Worm (Caenorhabditis elegans): ENCODE measurements around the gene bcf-1.

The bcf-1 gene

DNA sequence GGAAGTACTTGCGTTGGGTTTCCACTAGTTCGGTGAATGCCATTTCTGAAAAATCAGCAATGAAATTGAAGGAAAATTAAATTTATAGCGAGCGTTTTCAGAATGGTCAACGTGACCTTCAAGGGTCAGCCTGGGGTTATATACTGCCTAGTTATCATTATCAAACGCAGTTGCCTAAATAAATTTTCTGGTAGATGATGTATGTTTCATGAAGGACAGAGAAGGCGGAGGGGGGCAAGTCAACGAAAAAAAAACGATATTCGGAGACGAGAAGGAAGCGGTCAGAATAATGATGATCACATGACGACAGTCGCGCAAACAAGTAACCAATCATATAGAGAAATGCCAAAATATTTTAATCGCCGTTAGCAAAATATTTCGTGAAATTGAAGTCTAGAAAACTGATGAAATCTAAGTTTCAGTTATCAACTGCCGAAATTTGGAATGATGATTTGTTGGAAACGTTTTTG lies 21.3 kb upstream of the bcf-1 start, which contains the start of gene alh-4:
alh-4 (minus strand) TSS at position 51 of the 470 bp plus-strand sequence.
- TF ChIP-seq nhr-23 (tag; optimal IDR thresholded peaks at IDR 0.05) (no peak), nhr-129 (tag; optimal IDR thresholded peaks at IDR 0.05) (peak; percentile 16), nhr-10 (tag; optimal IDR thresholded peaks at IDR 0.05) (no peak), sma-3 (GFP tag; optimal IDR thresholded peaks at IDR 0.05) (peak; percentile 61), nhr-6 (tag; optimal IDR thresholded peaks at IDR 0.05) (no peak), snpc-4 (tag; optimal IDR thresholded peaks at IDR 0.05) (no peak), unc-39 (tag; optimal IDR thresholded peaks at IDR 0.05) (no peak), ceh-16 (tag; optimal IDR thresholded peaks at IDR 0.05) (no peak), lin-11 (tag; optimal IDR thresholded peaks at IDR 0.05) (no peak), blmp-1 (tag; optimal IDR thresholded peaks at IDR 0.05; ENCODE audit: insufficient read depth) (peak; percentile 3), crh-2 (tag; optimal IDR thresholded peaks at IDR 0.05) (no peak), ztf-1 (GFP tag; conservative IDR thresholded peaks at IDR 0.05) (no peak), unc-55 (GFP tag; optimal IDR thresholded peaks at IDR 0.05) (no peak), elt-3 (tag; optimal IDR thresholded peaks at IDR 0.05) (no peak), elt-1 (tag; optimal IDR thresholded peaks at IDR 0.05) (no peak), aly-2 (tag; optimal IDR thresholded peaks at IDR 0.05) (no peak), nhr-25 (tag; optimal IDR thresholded peaks at IDR 0.05) (peak; percentile 66), mab-5 (tag; optimal IDR thresholded peaks at IDR 0.05) (no peak), gmeb-1 (tag; optimal IDR thresholded peaks at IDR 0.05) (peak; percentile 19), nhr-12 (tag; optimal IDR thresholded peaks at IDR 0.05) (no peak), sma-9 (GFP tag; optimal IDR thresholded peaks at IDR 0.05) (peak; percentile 21), sma-9 (tag; optimal IDR thresholded peaks at IDR 0.05) (no peak), nhr-21 (tag; optimal IDR thresholded peaks at IDR 0.05) (peak; percentile 6)

DNA sequence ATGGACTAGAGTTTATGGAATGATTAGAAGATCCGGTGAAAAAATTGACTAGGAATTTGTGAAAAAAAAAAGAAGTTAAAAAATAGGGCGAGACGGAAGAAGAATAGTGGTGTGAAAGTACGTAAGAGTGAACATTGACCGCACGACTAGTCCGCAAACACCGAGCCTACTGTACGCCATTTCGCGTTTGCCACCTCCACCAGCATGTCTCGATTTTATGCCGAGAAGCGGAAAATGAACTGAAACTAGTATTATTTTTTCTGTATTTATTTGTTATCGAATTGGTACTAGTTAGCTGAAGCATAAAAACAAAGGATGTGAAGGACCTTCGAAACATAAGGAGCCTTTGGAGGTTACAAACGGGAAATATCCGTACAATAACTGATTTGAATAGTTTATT lies 18.9 kb upstream of the bcf-1 start:
- TF ChIP-seq elt-1 (tag; optimal IDR thresholded peaks at IDR 0.05): no peak
- peak; percentile 65 for TF ChIP-seq F13H6.1 (tag; optimal IDR thresholded peaks at IDR 0.05)
- TF ChIP-seq Y55F3AM.14 (GFP tag; optimal IDR thresholded peaks at IDR 0.05): no peak
- no peak for TF ChIP-seq ztf-1 (GFP tag; conservative IDR thresholded peaks at IDR 0.05)
- no peak for TF ChIP-seq nhr-12 (tag; optimal IDR thresholded peaks at IDR 0.05)
- no peak for TF ChIP-seq ceh-16 (tag; optimal IDR thresholded peaks at IDR 0.05)
- no peak for TF ChIP-seq ceh-82 (tag; optimal IDR thresholded peaks at IDR 0.05)
- peak; percentile 53 for TF ChIP-seq crh-2 (tag; optimal IDR thresholded peaks at IDR 0.05)
- peak; percentile 4 for TF ChIP-seq nhr-6 (tag; optimal IDR thresholded peaks at IDR 0.05)
- peak; percentile 30 for TF ChIP-seq sma-3 (GFP tag; optimal IDR thresholded peaks at IDR 0.05)
- TF ChIP-seq unc-62 (GFP tag; optimal IDR thresholded peaks at IDR 0.05): no peak
- no peak for TF ChIP-seq nhr-10 (tag; optimal IDR thresholded peaks at IDR 0.05)
- TF ChIP-seq lin-39 (tag; optimal IDR thresholded peaks at IDR 0.05): no peak
- peak; percentile 10 for TF ChIP-seq sma-9 (GFP tag; optimal IDR thresholded peaks at IDR 0.05)
- TF ChIP-seq sma-9 (tag; optimal IDR thresholded peaks at IDR 0.05): no peak
- no peak for TF ChIP-seq nhr-11 (tag; optimal IDR thresholded peaks at IDR 0.05)
- no peak for TF ChIP-seq mdl-1 (tag; optimal IDR thresholded peaks at IDR 0.05)
- no peak for TF ChIP-seq aly-2 (tag; optimal IDR thresholded peaks at IDR 0.05)
- no peak for TF ChIP-seq nhr-23 (tag; optimal IDR thresholded peaks at IDR 0.05)
- TF ChIP-seq unc-39 (tag; optimal IDR thresholded peaks at IDR 0.05): no peak
- TF ChIP-seq C34F6.9 (tag; optimal IDR thresholded peaks at IDR 0.05): peak; percentile 57
- no peak for TF ChIP-seq nhr-237 (tag; optimal IDR thresholded peaks at IDR 0.05)
- TF ChIP-seq fos-1 (tag; optimal IDR thresholded peaks at IDR 0.05): peak; percentile 32
- TF ChIP-seq snpc-4 (tag; optimal IDR thresholded peaks at IDR 0.05): no peak
- TF ChIP-seq nhr-77 (tag; optimal IDR thresholded peaks at IDR 0.05): no peak
- no peak for TF ChIP-seq zag-1 (tag; optimal IDR thresholded peaks at IDR 0.05)
- no peak for TF ChIP-seq blmp-1 (tag; optimal IDR thresholded peaks at IDR 0.05; ENCODE audit: insufficient read depth)
- TF ChIP-seq nhr-21 (tag; optimal IDR thresholded peaks at IDR 0.05): peak; percentile 22
- no peak for TF ChIP-seq ZK546.5 (tag; optimal IDR thresholded peaks at IDR 0.05)
- TF ChIP-seq egl-27 (tag; optimal IDR thresholded peaks at IDR 0.05): no peak
- no peak for TF ChIP-seq skn-1 (tag; optimal IDR thresholded peaks at IDR 0.05)
- TF ChIP-seq dmd-4 (tag; optimal IDR thresholded peaks at IDR 0.05): no peak
- TF ChIP-seq elt-3 (tag; optimal IDR thresholded peaks at IDR 0.05): no peak
- no peak for TF ChIP-seq gmeb-1 (tag; optimal IDR thresholded peaks at IDR 0.05)
- no peak for TF ChIP-seq lin-11 (tag; optimal IDR thresholded peaks at IDR 0.05)
- TF ChIP-seq lsy-2 (tag; optimal IDR thresholded peaks at IDR 0.05): peak; percentile 36 to 81
- no peak for TF ChIP-seq R02D3.7 (tag; optimal IDR thresholded peaks at IDR 0.05)
- no peak for TF ChIP-seq ztf-4 (tag; optimal IDR thresholded peaks at IDR 0.05)
- no peak for TF ChIP-seq ztf-11 (tag; optimal IDR thresholded peaks at IDR 0.05)
- peak; percentile 45 for TF ChIP-seq nhr-25 (tag; optimal IDR thresholded peaks at IDR 0.05)
- no peak for TF ChIP-seq mab-5 (tag; optimal IDR thresholded peaks at IDR 0.05)
- TF ChIP-seq mbf-1 (tag; optimal IDR thresholded peaks at IDR 0.05): no peak
- TF ChIP-seq unc-55 (GFP tag; optimal IDR thresholded peaks at IDR 0.05): peak; percentile 58
- TF ChIP-seq lin-13 (GFP tag; optimal IDR thresholded peaks at IDR 0.05): peak; percentile 24
- TF ChIP-seq nhr-129 (tag; optimal IDR thresholded peaks at IDR 0.05): peak; percentile 5
- no peak for TF ChIP-seq peb-1 (tag; optimal IDR thresholded peaks at IDR 0.05)
- peak; percentile 20 for TF ChIP-seq sem-4 (tag; optimal IDR thresholded peaks at IDR 0.05)
- no peak for TF ChIP-seq alr-1 (tag; optimal IDR thresholded peaks at IDR 0.05)
- TF ChIP-seq ama-1 (optimal IDR thresholded peaks at IDR 0.05): no peak

Data from whole organism, L2 larva.